Fruit fly (Drosophila melanogaster) whole organism, embryonic: ENCODE measurements around the gene Gmppb.
A peak's percentile ranks its signal among the peaks of the same experiment; 100 is the strongest.

ENCODE experiments used
- Asciz ChIP-seq: fragments of 200-800 bp; sonication (Bioruptor generic); optimal IDR thresholded peaks from 2 replicates; lab custom pipeline; 2017; ENCODE audit warnings: missing biosample characterization, mild to moderate bottlenecking, missing genetic modification characterization, missing genetic modification reagents
- CG10543 ChIP-seq: fragments of 200-800 bp; sonication (Bioruptor generic); optimal IDR thresholded peaks from 3 replicates; lab custom pipeline; 2017; ENCODE audit warnings: missing biosample characterization, mild to moderate bottlenecking, missing genetic modification characterization, moderate library complexity
- CG10979 ChIP-seq: fragments of 200-800 bp; sonication (Bioruptor generic); optimal IDR thresholded peaks from 2 replicates; lab custom pipeline; 2018; ENCODE audit warnings: missing biosample characterization, mild to moderate bottlenecking, missing genetic modification characterization, moderate library complexity
- CG11093 ChIP-seq: fragments of 200-800 bp; sonication (Bioruptor generic); IDR thresholded peaks from 3 replicates; pipeline ENCODE4 v1.3.6; 2022; ENCODE audit warnings: missing biosample characterization, missing genetic modification characterization
- CG1529 ChIP-seq: fragments of 200-800 bp; sonication (Bioruptor generic); optimal IDR thresholded peaks from 3 replicates; lab custom pipeline; 2018; ENCODE audit warnings: missing biosample characterization, missing genetic modification characterization
- CG1792 ChIP-seq: fragments of 200-800 bp; sonication (Bioruptor generic); optimal IDR thresholded peaks from 2 replicates; lab custom pipeline; 2016; ENCODE audit warnings: missing biosample characterization, missing genetic modification characterization
- CG18764 ChIP-seq: fragments of 200-800 bp; sonication (Bioruptor generic); optimal IDR thresholded peaks from 3 replicates; lab custom pipeline; 2016; ENCODE audit warnings: missing biosample characterization, missing genetic modification characterization
- CG2116 ChIP-seq: fragments of 200-800 bp; sonication (Bioruptor generic); optimal IDR thresholded peaks from 3 replicates; lab custom pipeline; 2018; ENCODE audit warnings: missing biosample characterization, mild to moderate bottlenecking, missing genetic modification characterization
- CG2120 ChIP-seq: fragments of 200-800 bp; sonication (Bioruptor generic); optimal IDR thresholded peaks from 3 replicates; lab custom pipeline; 2016; ENCODE audit warnings: missing biosample characterization, missing genetic modification characterization
- CG30020 ChIP-seq: fragments of 200-800 bp; optimal IDR thresholded peaks from 2 replicates; lab custom pipeline; 2019; ENCODE audit warnings: missing biosample characterization, mild to moderate bottlenecking, missing genetic modification characterization, moderate library complexity
- CG31441 ChIP-seq: fragments of 200-800 bp; sonication (Bioruptor generic); IDR thresholded peaks from 2 replicates; pipeline ENCODE4 v1.3.6; 2022; ENCODE audit warnings: missing biosample characterization, missing genetic modification characterization
- CG34224 ChIP-seq: fragments of 200-800 bp; sonication (Bioruptor generic); IDR thresholded peaks from 3 replicates; pipeline ENCODE4 v1.3.6; 2022; ENCODE audit warnings: missing biosample characterization, missing genetic modification characterization; ENCODE audit not compliant: partially characterized antibody
- CG6175 ChIP-seq: fragments of 200-800 bp; sonication (Bioruptor generic); IDR thresholded peaks from 3 replicates; pipeline ENCODE4 v1.3.6; 2022; ENCODE audit warnings: missing biosample characterization, missing genetic modification characterization
- CG6854 ChIP-seq: fragments of 200-800 bp; sonication (Bioruptor generic); optimal IDR thresholded peaks from 3 replicates; lab custom pipeline; 2017; ENCODE audit warnings: missing biosample characterization, mild to moderate bottlenecking, missing genetic modification characterization
- CG7271 ChIP-seq: fragments of 200-800 bp; sonication (Bioruptor generic); optimal IDR thresholded peaks from 2 replicates; lab custom pipeline; 2018; ENCODE audit warnings: missing biosample characterization, mild to moderate bottlenecking, missing genetic modification characterization, moderate library complexity
- CG7786 ChIP-seq: fragments of 200-800 bp; sonication (Bioruptor generic); optimal IDR thresholded peaks from 2 replicates; lab custom pipeline; 2016; ENCODE audit warnings: missing biosample characterization, missing genetic modification characterization
- CG9215 ChIP-seq: fragments of 200-800 bp; sonication (Bioruptor generic); IDR thresholded peaks from 2 replicates; pipeline ENCODE4 v1.3.6; 2022; ENCODE audit warnings: missing biosample characterization, missing genetic modification characterization
- Fer1 ChIP-seq: fragments of 200-800 bp; sonication (Bioruptor generic); optimal IDR thresholded peaks from 2 replicates; lab custom pipeline; 2017; ENCODE audit warnings: missing biosample characterization, mild to moderate bottlenecking, missing genetic modification characterization
- HLHmδ ChIP-seq: fragments of 200-800 bp; sonication (Bioruptor generic); optimal IDR thresholded peaks from 2 replicates; lab custom pipeline; 2018; ENCODE audit warnings: missing biosample characterization, mild to moderate bottlenecking, missing genetic modification characterization, moderate library complexity
- Hmr ChIP-seq: fragments of 200-800 bp; sonication (Bioruptor generic); optimal IDR thresholded peaks from 3 replicates; lab custom pipeline; 2017; ENCODE audit warnings: mild to moderate bottlenecking, missing biosample characterization, missing genetic modification reagents, missing genetic modification characterization
- Hr39 ChIP-seq: fragments of >200 bp; optimal IDR thresholded peaks from 2 replicates; lab custom pipeline; 2017
- MBD-R2 ChIP-seq: fragments of 200-800 bp; sonication (Bioruptor generic); IDR thresholded peaks from 2 replicates; pipeline ENCODE4 v1.3.6; 2022; ENCODE audit warnings: missing biosample characterization, missing genetic modification characterization
- Med ChIP-seq: fragments of 200-800 bp; sonication (Bioruptor generic); peaks from one replicate; lab custom pipeline; 2016; ENCODE audit warnings: missing biosample characterization, missing genetic modification characterization, mild to moderate bottlenecking, inconsistent platforms, moderate library complexity
- PHDP ChIP-seq: fragments of 200-800 bp; sonication (Bioruptor generic); optimal IDR thresholded peaks from 3 replicates; lab custom pipeline; 2018; ENCODE audit warnings: missing biosample characterization, mild to moderate bottlenecking, missing genetic modification characterization, moderate library complexity
- Ravus ChIP-seq: fragments of 200-800 bp; sonication (Bioruptor generic); IDR thresholded peaks from 2 replicates; pipeline ENCODE4 v1.3.6; 2022; ENCODE audit warnings: missing biosample characterization, missing genetic modification characterization
- Trl ChIP-seq, 3 experiments: fragments of >200 bp in 2 of 3; fragments of 200-800 bp in 1 of 3; sonication (Bioruptor generic) in 1 of 3; optimal IDR thresholded peaks; 2 replicates in 1 of 3; 3 replicates in 2 of 3; lab custom pipeline; 2016 to 2017; ENCODE audit warnings: missing biosample characterization in 1 of 3, missing genetic modification characterization in 1 of 3
- Xbp1 ChIP-seq: fragments of 200-800 bp; sonication (Bioruptor generic); optimal IDR thresholded peaks from 3 replicates; lab custom pipeline; 2016; ENCODE audit warnings: missing biosample characterization, mild to moderate bottlenecking, missing genetic modification characterization
- ab ChIP-seq: fragments of 200-800 bp; sonication (Bioruptor generic); optimal IDR thresholded peaks from 2 replicates; lab custom pipeline; 2016; ENCODE audit warnings: missing biosample characterization, missing genetic modification characterization
- amos ChIP-seq: fragments of 200-800 bp; sonication (Bioruptor generic); IDR thresholded peaks from 2 replicates; pipeline ENCODE4 v1.3.6; 2022; ENCODE audit warnings: missing biosample characterization, missing genetic modification characterization; ENCODE audit not compliant: partially characterized antibody
- aop ChIP-seq: fragments of 200-800 bp; sonication (Bioruptor generic); IDR thresholded peaks from 2 replicates; pipeline ENCODE4 v1.3.6; 2022; ENCODE audit warnings: missing biosample characterization, missing genetic modification characterization
- ase ChIP-seq: fragments of 200-800 bp; sonication (Bioruptor generic); IDR thresholded peaks from 3 replicates; pipeline ENCODE4 v1.3.6; 2022; ENCODE audit warnings: missing biosample characterization, missing genetic modification characterization
- bowl ChIP-seq: fragments of 200-800 bp; sonication (Bioruptor generic); IDR thresholded peaks from 2 replicates; pipeline ENCODE4 v1.3.6; 2022; ENCODE audit warnings: missing biosample characterization, missing genetic modification characterization
- chif ChIP-seq, 2 experiments: fragments of 200-800 bp; sonication (Bioruptor generic); optimal IDR thresholded peaks; 3 replicates each; lab custom pipeline; 2016; ENCODE audit warnings: missing biosample characterization in 2 of 2, missing genetic modification characterization in 2 of 2
- chn ChIP-seq: fragments of 200-800 bp; sonication (Bioruptor generic); optimal IDR thresholded peaks from 2 replicates; lab custom pipeline; 2016; ENCODE audit warnings: missing biosample characterization, missing genetic modification characterization
- crp ChIP-seq, 2 experiments: fragments of 200-800 bp; sonication (Bioruptor generic); optimal IDR thresholded peaks; 2 replicates in 1 of 2; 3 replicates in 1 of 2; lab custom pipeline; 2017; ENCODE audit warnings: missing biosample characterization in 2 of 2, missing genetic modification characterization in 2 of 2, mild to moderate bottlenecking in 1 of 2, moderate library complexity in 1 of 2
- disco-r ChIP-seq: fragments of 200-800 bp; sonication (Bioruptor generic); optimal IDR thresholded peaks from 2 replicates; lab custom pipeline; 2016; ENCODE audit warnings: missing biosample characterization, missing genetic modification characterization
- fd96Cb ChIP-seq: fragments of 200-800 bp; sonication (Bioruptor generic); optimal IDR thresholded peaks from 2 replicates; lab custom pipeline; 2018; ENCODE audit warnings: missing biosample characterization, mild to moderate bottlenecking, missing genetic modification characterization, moderate library complexity
- kni ChIP-seq: fragments of 200-800 bp; sonication (Bioruptor generic); optimal IDR thresholded peaks from 3 replicates; lab custom pipeline; 2017; ENCODE audit warnings: mild to moderate bottlenecking, missing biosample characterization, missing genetic modification reagents, missing genetic modification characterization
- lab ChIP-seq: fragments of 200-800 bp; sonication (Bioruptor generic); optimal IDR thresholded peaks from 3 replicates; lab custom pipeline; 2017; ENCODE audit warnings: missing biosample characterization, missing genetic modification characterization, mild to moderate bottlenecking, moderate library complexity, missing genetic modification reagents
- pb ChIP-seq: fragments of 200-800 bp; sonication (Bioruptor generic); optimal IDR thresholded peaks from 3 replicates; lab custom pipeline; 2016; ENCODE audit warnings: missing biosample characterization, missing genetic modification characterization
- pfk ChIP-seq: fragments of 200-800 bp; sonication (Bioruptor generic); optimal IDR thresholded peaks from 2 replicates; lab custom pipeline; 2018; ENCODE audit warnings: missing biosample characterization, mild to moderate bottlenecking, missing genetic modification characterization, moderate library complexity
- pros ChIP-seq: fragments of 200-800 bp; sonication (Bioruptor generic); optimal IDR thresholded peaks from 3 replicates; lab custom pipeline; 2019; ENCODE audit warnings: missing biosample characterization, mild to moderate bottlenecking, missing genetic modification characterization, moderate library complexity
- ranshi ChIP-seq: fragments of 200-800 bp; sonication (Bioruptor generic); IDR thresholded peaks from 2 replicates; pipeline ENCODE4 v1.3.6; 2022; ENCODE audit warnings: missing biosample characterization, missing genetic modification characterization
- rib ChIP-seq: fragments of 200-800 bp; sonication (Bioruptor generic); IDR thresholded peaks from 2 replicates; pipeline ENCODE4 v1.3.6; 2022; ENCODE audit warnings: missing biosample characterization, missing genetic modification characterization
- ro ChIP-seq: fragments of 200-800 bp; sonication (Bioruptor generic); IDR thresholded peaks from 2 replicates; pipeline ENCODE4 v1.3.6; 2022; ENCODE audit warnings: missing biosample characterization, missing genetic modification characterization
- salm ChIP-seq: fragments of 200-800 bp; sonication (Bioruptor generic); optimal IDR thresholded peaks from 2 replicates; lab custom pipeline; 2018; ENCODE audit warnings: missing biosample characterization, mild to moderate bottlenecking, missing genetic modification characterization
- sd ChIP-seq: fragments of 200-800 bp; sonication (Bioruptor generic); optimal IDR thresholded peaks from 3 replicates; lab custom pipeline; 2018; ENCODE audit warnings: missing biosample characterization, mild to moderate bottlenecking, missing genetic modification characterization, moderate library complexity
- sima ChIP-seq: fragments of 200-800 bp; sonication (Bioruptor generic); optimal IDR thresholded peaks from 2 replicates; lab custom pipeline; 2016; ENCODE audit warnings: missing biosample characterization, missing genetic modification characterization
- so ChIP-seq: fragments of 200-800 bp; sonication (Bioruptor generic); IDR thresholded peaks from 3 replicates; pipeline ENCODE4 v1.3.6; 2022; ENCODE audit warnings: missing biosample characterization, missing genetic modification characterization
- z ChIP-seq: fragments of 200-800 bp; sonication (Bioruptor generic); IDR thresholded peaks from 3 replicates; pipeline ENCODE4 v1.3.6; 2022; ENCODE audit warnings: missing biosample characterization, missing genetic modification characterization

Gmppb gene

dm6 chr3R:4809944-4810653 lies 1.1 kb upstream of the Gmppb start (continued):
- TF ChIP-seq Med (GFP tag; lab: Kevin White, UChicago): peak; percentile 78
- no peak for TF ChIP-seq chif (GFP tag; optimal IDR thresholded peaks at IDR 0.05; lab: Kevin White, UChicago)
- no peak for TF ChIP-seq ranshi (GFP tag; lab: Robert Waterston, UW)
- TF ChIP-seq bowl (GFP tag; lab: Robert Waterston, UW): no peak
- TF ChIP-seq pros: peak; percentile 51
- TF ChIP-seq ase (GFP tag; lab: Robert Waterston, UW): no peak
- no peak for TF ChIP-seq CG9215 (GFP tag; lab: Robert Waterston, UW)
- no peak for TF ChIP-seq so (GFP tag; lab: Robert Waterston, UW)
- no peak for TF ChIP-seq CG6175
- no peak for TF ChIP-seq disco-r
- TF ChIP-seq HLHmδ: peak; percentile 23
- TF ChIP-seq sd: peak; percentile 27
- TF ChIP-seq CG2120 (GFP tag; lab: Kevin White, UChicago): no peak
- peak; percentile 26 to 48 for TF ChIP-seq Trl (optimal IDR thresholded peaks at IDR 0.05; lab: Kevin White, UChicago)
- no peak for TF ChIP-seq Trl (GFP tag; optimal IDR thresholded peaks at IDR 0.05; lab: Kevin White, UChicago)
- 0 out of 3 replicates have a peak, but pooled peaks have one; percentile 25 for TF ChIP-seq CG34224
- peak; percentile 79 for TF ChIP-seq kni (GFP tag; lab: Kevin White, UChicago)
- TF ChIP-seq amos (GFP tag; lab: Robert Waterston, UW): peak; percentile 30; the same call in 1 of the 2 replicates
- no peak for TF ChIP-seq Asciz
- peak; percentile 75; the same call in 1 of the 2 replicates for TF ChIP-seq aop
- TF ChIP-seq pfk: peak; percentile 7
- peak; percentile 9 for TF ChIP-seq CG6854 (GFP tag; lab: Kevin White, UChicago)
- TF ChIP-seq CG30020 (tag; lab: Kevin White, UChicago): no peak
- TF ChIP-seq CG10543: peak; percentile 53
- no peak for TF ChIP-seq CG10979 (tag; lab: Kevin White, UChicago)
- no peak for TF ChIP-seq Hr39 (lab: Kevin White, UChicago)
- TF ChIP-seq PHDP: no peak
- TF ChIP-seq z (GFP tag; lab: Robert Waterston, UW): peak; percentile 97
- no peak for TF ChIP-seq Ravus (GFP tag; lab: Robert Waterston, UW)
- no peak for TF ChIP-seq MBD-R2 (GFP tag; lab: Robert Waterston, UW)
- TF ChIP-seq CG1792 (GFP tag; lab: Kevin White, UChicago): no peak
- TF ChIP-seq pb: no peak
- TF ChIP-seq CG2116 (GFP tag; lab: Kevin White, UChicago): no peak
- peak; percentile 13 for TF ChIP-seq Hmr (GFP tag; lab: Kevin White, UChicago)
- TF ChIP-seq CG7271 (tag; lab: Kevin White, UChicago): no peak
- TF ChIP-seq ro (GFP tag; lab: Robert Waterston, UW): no peak
- TF ChIP-seq salm (tag; lab: Kevin White, UChicago): no peak
- no peak for TF ChIP-seq sima (GFP tag; lab: Kevin White, UChicago)
- no peak for TF ChIP-seq CG11093 (GFP tag; lab: Robert Waterston, UW)
- TF ChIP-seq fd96Cb (tag; lab: Kevin White, UChicago): no peak
- TF ChIP-seq ab: no peak
- no peak for TF ChIP-seq Xbp1 (GFP tag; lab: Kevin White, UChicago)
- TF ChIP-seq CG7786 (GFP tag; lab: Kevin White, UChicago): no peak
- TF ChIP-seq CG31441 (GFP tag; lab: Robert Waterston, UW): no peak
- peak; percentile 41 for TF ChIP-seq Fer1 (GFP tag; lab: Kevin White, UChicago)
- TF ChIP-seq CG1529 (GFP tag; lab: Kevin White, UChicago): no peak
- peak; percentile 5 for TF ChIP-seq chn
- TF ChIP-seq rib (GFP tag; lab: Robert Waterston, UW): 0 out of 2 replicates have a peak, but pooled peaks have one; percentile 43
- TF ChIP-seq CG18764 (GFP tag; lab: Kevin White, UChicago): no peak
- peak in 1 of 2 experiments; percentile 20 for TF ChIP-seq crp (GFP tag; optimal IDR thresholded peaks at IDR 0.05; lab: Kevin White, UChicago)
- TF ChIP-seq lab: peak; percentile 11
